Worm (Caenorhabditis elegans) whole organism, late embryonic: ENCODE results near the gene grl-20.

ENCODE experiments used
- K02D7.2 ChIP-seq: sonication (generic microtip); optimal IDR thresholded peaks from 2 replicates; lab custom pipeline; 2017; ENCODE audit warnings: mild to moderate bottlenecking, missing genetic modification characterization, missing compliant biosample characterization
- Y22D7AL.16 ChIP-seq: sonication (generic microtip); optimal IDR thresholded peaks from 2 replicates; lab custom pipeline; 2016; ENCODE audit warnings: missing genetic modification characterization, missing compliant biosample characterization
- ceh-2 ChIP-seq: sonication (generic microtip); optimal IDR thresholded peaks from 2 replicates; lab custom pipeline; 2016; ENCODE audit warnings: missing genotype, missing genetic modification characterization, missing compliant biosample characterization
- ceh-22 ChIP-seq: sonication (generic microtip); optimal IDR thresholded peaks from 2 replicates; lab custom pipeline; 2017; ENCODE audit warnings: missing biosample characterization, missing genetic modification characterization
- ceh-24 ChIP-seq: sonication (generic microtip); optimal IDR thresholded peaks from 2 replicates; lab custom pipeline; 2016; ENCODE audit warnings: mild to moderate bottlenecking, missing genetic modification characterization, missing compliant biosample characterization
- ceh-45 ChIP-seq: fragments of 200-800 bp; sonication (Bioruptor generic); IDR thresholded peaks from 2 replicates; pipeline ENCODE4 v1.3.6; 2022; ENCODE audit warnings: missing genetic modification reagents, missing genetic modification characterization, missing compliant biosample characterization
- ceh-48 ChIP-seq: sonication (generic microtip); optimal IDR thresholded peaks from 2 replicates; lab custom pipeline; 2016; ENCODE audit warnings: missing genetic modification characterization, inconsistent platforms, missing compliant biosample characterization
- ceh-9 ChIP-seq: sonication (generic microtip); optimal IDR thresholded peaks from 2 replicates; lab custom pipeline; 2016; ENCODE audit warnings: mild to moderate bottlenecking, missing genetic modification characterization, inconsistent platforms, missing compliant biosample characterization
- dmd-4 ChIP-seq: sonication (generic microtip); optimal IDR thresholded peaks from 2 replicates; lab custom pipeline; 2016; ENCODE audit warnings: borderline replicate concordance, missing genetic modification characterization, missing compliant biosample characterization
- dve-1 ChIP-seq: sonication (generic microtip); optimal IDR thresholded peaks from 2 replicates; lab custom pipeline; 2017; ENCODE audit warnings: antibody characterized with exemption, mild to moderate bottlenecking, missing genetic modification characterization, missing compliant biosample characterization
- elt-4 ChIP-seq: sonication (generic microtip); optimal IDR thresholded peaks from 2 replicates; lab custom pipeline; 2016; ENCODE audit warnings: missing genetic modification characterization, missing compliant biosample characterization
- ets-4 ChIP-seq: sonication (generic microtip); optimal IDR thresholded peaks from 2 replicates; lab custom pipeline; 2016; ENCODE audit warnings: missing genetic modification characterization, missing compliant biosample characterization
- eyg-1 ChIP-seq: sonication (generic microtip); optimal IDR thresholded peaks from 2 replicates; lab custom pipeline; 2016; ENCODE audit warnings: missing genotype, missing genetic modification characterization, missing compliant biosample characterization
- fax-1 ChIP-seq: sonication (generic microtip); optimal IDR thresholded peaks from 2 replicates; lab custom pipeline; 2016; ENCODE audit warnings: missing genotype, missing genetic modification characterization, missing compliant biosample characterization
- fkh-10 ChIP-seq: fragments of 150-350 bp; optimal IDR thresholded peaks from 2 replicates; lab custom pipeline; 2014; ENCODE audit warnings: missing biosample characterization, missing genetic modification reagents, missing genetic modification characterization
- gmeb-2 ChIP-seq: sonication (generic microtip); optimal IDR thresholded peaks from 2 replicates; lab custom pipeline; 2016; ENCODE audit warnings: missing genetic modification characterization, inconsistent platforms, missing compliant biosample characterization
- hlh-30 ChIP-seq: sonication (generic microtip); optimal IDR thresholded peaks from 2 replicates; lab custom pipeline; 2017; ENCODE audit warnings: antibody characterized with exemption, missing genetic modification characterization, missing compliant biosample characterization; ENCODE audit not compliant: insufficient read depth
- hlh-6 ChIP-seq: sonication (generic microtip); optimal IDR thresholded peaks from 2 replicates; lab custom pipeline; 2016; ENCODE audit warnings: missing genotype, missing genetic modification characterization, missing compliant biosample characterization
- hlh-8 ChIP-seq: sonication (generic microtip); optimal IDR thresholded peaks from 2 replicates; lab custom pipeline; 2016; ENCODE audit warnings: missing genotype, missing genetic modification characterization, missing compliant biosample characterization
- lin-11 ChIP-seq: fragments of 200-800 bp; sonication (Bioruptor generic); optimal IDR thresholded peaks from 2 replicates; lab custom pipeline; 2018; ENCODE audit warnings: mild to moderate bottlenecking, missing genetic modification characterization, missing compliant biosample characterization
- nhr-11 ChIP-seq: fragments of 150-350 bp; optimal IDR thresholded peaks from 2 replicates; lab custom pipeline; 2014; ENCODE audit warnings: missing biosample characterization, missing genetic modification characterization
- npax-4 ChIP-seq: sonication (generic microtip); optimal IDR thresholded peaks from 2 replicates; lab custom pipeline; 2016; ENCODE audit warnings: missing genetic modification characterization, missing compliant biosample characterization
- pag-3 ChIP-seq: sonication (generic microtip); optimal IDR thresholded peaks from 2 replicates; lab custom pipeline; 2016; ENCODE audit warnings: missing compliant biosample characterization, missing genetic modification characterization, borderline replicate concordance
- pat-9 ChIP-seq: fragments of 200-800 bp; sonication (Bioruptor generic); optimal IDR thresholded peaks from 2 replicates; lab custom pipeline; 2018; ENCODE audit warnings: mild to moderate bottlenecking, missing genetic modification characterization, moderate library complexity, missing compliant biosample characterization
- pha-4 ChIP-seq: fragments of 150-350 bp; optimal IDR thresholded peaks from 2 replicates; lab custom pipeline; 2018; ENCODE audit warnings: missing biosample characterization, missing genetic modification reagents, missing genetic modification characterization
- pqm-1 ChIP-seq: sonication (generic microtip); optimal IDR thresholded peaks from 2 replicates; lab custom pipeline; 2016; ENCODE audit warnings: missing genetic modification characterization, missing compliant biosample characterization
- pros-1 ChIP-seq: fragments of 150-350 bp; optimal IDR thresholded peaks from 2 replicates; lab custom pipeline; 2014; ENCODE audit warnings: missing biosample characterization, missing genetic modification reagents, missing genetic modification characterization
- ref-2 ChIP-seq: sonication (generic microtip); optimal IDR thresholded peaks from 2 replicates; lab custom pipeline; 2016; ENCODE audit warnings: missing genetic modification characterization, missing compliant biosample characterization
- rnt-1 ChIP-seq: sonication (generic microtip); optimal IDR thresholded peaks from 2 replicates; lab custom pipeline; 2016; ENCODE audit warnings: missing genetic modification characterization, missing compliant biosample characterization
- sox-4 ChIP-seq: sonication (generic microtip); optimal IDR thresholded peaks from 2 replicates; lab custom pipeline; 2017; ENCODE audit warnings: mild to moderate bottlenecking, missing genetic modification characterization, inconsistent platforms, missing compliant biosample characterization
- unc-3 ChIP-seq, 2 experiments: fragments of 200-800 bp in 1 of 2; sonication (Bioruptor generic) in 1 of 2; sonication (generic microtip) in 1 of 2; conservative IDR thresholded peaks in 1 of 2; optimal IDR thresholded peaks in 1 of 2; 2 replicates each; pipeline versions ENCODE4 v1.3.6 to Lab custom; 2016 to 2022; ENCODE audit warnings: missing compliant biosample characterization in 2 of 2, missing genetic modification characterization in 2 of 2, missing genetic modification reagents in 1 of 2
- unc-42 ChIP-seq: sonication (generic microtip); optimal IDR thresholded peaks from 2 replicates; lab custom pipeline; 2016; ENCODE audit warnings: missing genotype, missing genetic modification characterization, missing compliant biosample characterization
- unc-55 ChIP-seq: sonication (generic microtip); optimal IDR thresholded peaks from 2 replicates; lab custom pipeline; 2017; ENCODE audit warnings: missing biosample characterization, missing genetic modification reagents, missing genetic modification characterization
- ztf-16 ChIP-seq: sonication (generic microtip); optimal IDR thresholded peaks from 2 replicates; lab custom pipeline; 2017; ENCODE audit warnings: missing genetic modification characterization, missing compliant biosample characterization

Gene grl-20

DNA sequence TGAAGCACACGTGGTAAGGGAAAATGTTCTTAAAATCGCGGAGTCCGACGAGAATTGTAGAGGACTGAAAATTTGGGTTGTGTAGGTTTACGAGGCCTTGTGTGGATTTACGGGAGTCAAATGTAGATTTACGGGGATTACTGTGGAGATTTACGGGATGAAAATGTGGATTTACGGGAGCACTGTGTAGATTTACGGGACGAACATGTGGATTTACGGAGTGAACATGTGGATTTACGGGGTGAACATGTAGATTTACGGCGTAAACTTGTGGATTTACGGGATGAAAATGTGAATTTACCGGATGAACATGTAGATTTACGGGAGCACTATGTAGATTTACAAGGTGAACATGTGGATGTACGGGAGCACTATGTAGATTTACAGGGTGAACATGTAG, 27.6 kb upstream of the grl-20 start:
- TF ChIP-seq pat-9 (no peak), dve-1 (tag; lab: Kevin White, UChicago) (peak; percentile 93)

DNA sequence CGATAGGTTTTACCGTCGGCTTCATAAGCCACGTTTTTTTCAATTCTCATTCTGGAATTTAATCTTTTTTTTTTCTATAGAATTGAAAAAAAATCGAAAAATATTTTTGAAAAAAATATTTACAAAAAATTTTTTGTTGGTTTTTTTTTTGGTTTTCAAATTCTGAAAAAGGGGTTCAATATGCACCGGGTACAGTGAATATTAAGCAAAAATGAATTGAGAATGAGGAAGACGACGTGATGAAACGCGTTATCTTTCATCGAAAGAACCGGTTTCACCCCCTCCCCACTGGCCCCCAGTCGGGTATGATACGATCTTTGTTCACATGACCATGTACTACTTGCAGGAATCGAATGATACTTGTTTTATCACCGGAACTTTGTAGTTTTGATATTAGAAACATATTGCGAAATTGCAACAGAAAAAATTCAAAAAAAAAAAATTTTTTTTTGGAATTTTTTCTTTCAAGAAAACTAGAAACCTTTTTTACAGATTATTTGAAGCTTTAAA, 20.6 kb upstream of the grl-20 start, which contains the start of gene C54E4.5:
Gene C54E4.5, minus strand, starts transcription at position 51 of the 510 bp plus-strand sequence.
- TF ChIP-seq npax-4 (tag; lab: Kevin White, UChicago) (no peak), sox-4 (no peak), elt-4 (no peak), ceh-2 (tag; lab: Kevin White, UChicago) (no peak), ets-4 (tag; lab: Kevin White, UChicago) (no peak), hlh-6 (tag; lab: Kevin White, UChicago) (no peak), unc-3 (GFP tag; conservative IDR thresholded peaks at IDR 0.05; lab: Robert Waterston, UW) (no peak), unc-3 (tag; optimal IDR thresholded peaks at IDR 0.05; lab: Kevin White, UChicago) (no peak), pros-1 (no peak), ceh-9 (no peak), hlh-30 (tag; lab: Kevin White, UChicago) (no peak)

DNA sequence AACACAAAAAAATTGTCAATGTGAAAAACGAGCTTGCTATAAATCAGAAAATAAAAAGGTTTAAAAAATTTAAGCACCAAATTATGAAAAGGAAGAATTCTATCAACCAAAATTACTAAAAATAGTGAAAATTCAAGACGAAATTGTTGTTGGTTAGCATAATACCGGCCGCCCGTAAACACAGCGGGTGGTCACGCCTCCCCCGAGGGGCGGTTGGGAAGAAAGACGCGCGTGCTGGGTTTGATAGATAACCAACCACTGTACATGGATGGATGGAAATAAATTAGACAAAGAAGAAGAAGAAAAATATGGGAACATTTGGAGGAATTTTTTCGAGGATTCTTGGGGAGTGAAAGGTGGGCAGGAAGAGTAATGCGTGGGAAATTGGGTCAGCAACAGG, 13.7 kb upstream of the grl-20 start:
- TF ChIP-seq ceh-24 (tag; lab: Kevin White, UChicago): no peak
- TF ChIP-seq ref-2 (tag; lab: Kevin White, UChicago): peak; percentile 55

DNA sequence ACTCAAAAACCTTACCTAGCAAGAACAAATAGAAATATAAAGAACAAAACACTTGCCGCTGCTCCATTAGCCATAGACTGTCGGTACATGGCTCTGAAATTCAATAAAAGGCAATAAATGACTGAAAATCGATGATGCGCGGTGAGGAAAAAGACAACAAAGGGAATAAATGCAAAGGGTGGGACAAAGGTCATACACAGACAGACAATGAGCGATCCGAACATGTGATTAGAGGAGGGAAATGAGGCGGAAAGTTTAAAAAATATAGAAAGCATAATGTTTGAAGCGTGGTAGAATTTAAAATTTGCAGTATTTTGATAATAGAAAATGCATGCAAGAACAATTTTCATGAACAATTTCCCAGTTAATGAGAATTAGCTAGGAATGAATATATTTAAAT, 11.9 kb upstream of the grl-20 start, which contains the start of gene C54E4.12:
Gene C54E4.12, minus strand, starts transcription at position 101 of the 400 bp plus-strand sequence.
- TF ChIP-seq hlh-30 (tag; lab: Kevin White, UChicago): peak; percentile 34
- no peak for TF ChIP-seq pag-3 (tag; lab: Kevin White, UChicago)
- TF ChIP-seq, all 69 proteins: peak for 1

DNA sequence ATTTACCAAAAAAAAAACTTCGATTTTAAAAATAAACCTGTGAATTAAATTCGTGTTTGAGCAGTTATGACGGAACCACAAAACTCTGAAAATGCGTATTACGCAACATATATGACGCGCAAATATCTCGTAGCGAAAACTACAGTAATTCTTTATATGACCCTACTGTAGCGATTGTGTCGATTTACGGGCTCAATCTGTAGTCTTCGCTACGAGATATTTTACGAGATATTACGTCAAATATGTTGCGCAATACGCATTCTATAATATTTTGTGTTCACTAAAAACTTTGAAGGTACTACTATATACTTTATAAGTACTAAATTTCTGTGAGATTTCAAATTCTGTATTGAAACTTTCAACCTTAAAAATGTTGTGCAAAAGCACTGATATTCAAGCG, 8.8 kb upstream of the grl-20 start:
- no peak for TF ChIP-seq ceh-45
- no peak for TF ChIP-seq lin-11 (tag; lab: Kevin White, UChicago)
- no peak for TF ChIP-seq ceh-22
- no peak for TF ChIP-seq hlh-6 (tag; lab: Kevin White, UChicago)
- no peak for TF ChIP-seq nhr-11 (tag; lab: Kevin White, UChicago)
- no peak for TF ChIP-seq pqm-1 (tag; lab: Kevin White, UChicago)
- TF ChIP-seq ceh-48: no peak
- no peak for TF ChIP-seq pros-1
- no peak for TF ChIP-seq dmd-4 (tag; lab: Kevin White, UChicago)
- no peak for TF ChIP-seq K02D7.2 (tag; lab: Kevin White, UChicago)
- no peak for TF ChIP-seq rnt-1 (tag; lab: Kevin White, UChicago)
- no peak for TF ChIP-seq hlh-8 (tag; lab: Kevin White, UChicago)
- TF ChIP-seq unc-42 (tag; lab: Kevin White, UChicago): no peak
- no peak for TF ChIP-seq gmeb-2 (tag; lab: Kevin White, UChicago)
- no peak for TF ChIP-seq fkh-10 (GFP tag; lab: Kevin White, UChicago)
- no peak for TF ChIP-seq eyg-1 (tag; lab: Kevin White, UChicago)
- TF ChIP-seq ztf-16 (tag; lab: Kevin White, UChicago): no peak
- no peak for TF ChIP-seq pha-4 (tag; lab: Kevin White, UChicago)
- no peak for TF ChIP-seq ceh-9
- TF ChIP-seq, all 69 proteins: peak for 0

- peak; percentile 18 for TF ChIP-seq unc-55 (GFP tag; lab: Kevin White, UChicago)
- no peak for TF ChIP-seq ceh-24 (tag; lab: Kevin White, UChicago)
- TF ChIP-seq unc-42 (tag; lab: Kevin White, UChicago): no peak
- TF ChIP-seq fax-1 (tag; lab: Kevin White, UChicago): no peak
- no peak for TF ChIP-seq Y22D7AL.16 (tag; lab: Kevin White, UChicago)
- TF ChIP-seq hlh-8 (tag; lab: Kevin White, UChicago): peak; percentile 43
- TF ChIP-seq hlh-30 (tag; lab: Kevin White, UChicago): no peak
- TF ChIP-seq, all 69 proteins: peak for 2
Observed at ce11 chrIV:2136607-2137006, 7.9 kb upstream of the grl-20 start, which contains the start of gene test-1. Gene test-1, plus strand, starts transcription at chrIV:2136951.
